Worm (Caenorhabditis elegans) whole organism, L1 larva: ENCODE measurements around the gene vit-6.

Experiments used
- C16A3.4 ChIP-seq: fragments of 150-350 bp; optimal IDR thresholded peaks from 2 replicates; lab custom pipeline; 2014; ENCODE audit warnings: missing biosample characterization, missing genetic modification characterization
- Y116A8C.19 ChIP-seq: sonication (generic microtip); optimal IDR thresholded peaks from 2 replicates; lab custom pipeline; 2016; ENCODE audit warnings: missing compliant biosample characterization, missing genetic modification characterization, borderline replicate concordance
- alr-1 ChIP-seq: fragments of 200-800 bp; sonication (Bioruptor generic); optimal IDR thresholded peaks from 2 replicates; lab custom pipeline; 2018; ENCODE audit warnings: borderline replicate concordance, mild to moderate bottlenecking, missing genetic modification characterization, missing compliant biosample characterization
- ama-1 ChIP-seq: fragments of 150-350 bp; optimal IDR thresholded peaks from 2 replicates; lab custom pipeline; 2014
- ceh-63 ChIP-seq: fragments of 200-800 bp; sonication (Bioruptor generic); optimal IDR thresholded peaks from 2 replicates; lab custom pipeline; 2018; ENCODE audit warnings: mild to moderate bottlenecking, missing genetic modification characterization, missing compliant biosample characterization
- ceh-8 ChIP-seq: fragments of 200-800 bp; sonication (Bioruptor generic); optimal IDR thresholded peaks from 2 replicates; lab custom pipeline; 2018; ENCODE audit warnings: mild to moderate bottlenecking, missing genetic modification characterization, moderate library complexity, missing compliant biosample characterization
- ceh-82 ChIP-seq, 3 experiments: fragments of 150-350 bp in 1 of 3; sonication (generic microtip) in 2 of 3; optimal IDR thresholded peaks; 2 replicates each; lab custom pipeline; 2014 to 2017; ENCODE audit warnings: missing biosample characterization in 3 of 3, missing genetic modification characterization in 3 of 3
- ces-1 ChIP-seq: fragments of 150-350 bp; optimal IDR thresholded peaks from 2 replicates; lab custom pipeline; 2014; ENCODE audit warnings: missing biosample characterization, missing genetic modification reagents, missing genetic modification characterization
- dsc-1 ChIP-seq: sonication (generic microtip); optimal IDR thresholded peaks from 2 replicates; lab custom pipeline; 2016; ENCODE audit warnings: mild to moderate bottlenecking, missing genetic modification characterization, missing compliant biosample characterization
- efl-3 ChIP-seq: fragments of 200-800 bp; sonication (Bioruptor generic); optimal IDR thresholded peaks from 2 replicates; lab custom pipeline; 2018; ENCODE audit warnings: mild to moderate bottlenecking, missing genetic modification characterization, missing compliant biosample characterization
- egl-13 ChIP-seq: sonication (generic microtip); optimal IDR thresholded peaks from 2 replicates; lab custom pipeline; 2016; ENCODE audit warnings: missing genotype, missing genetic modification reagents, missing genetic modification characterization, missing compliant biosample characterization
- egl-27 ChIP-seq, 2 experiments: fragments of 150-350 bp in 1 of 2; sonication (generic microtip); optimal IDR thresholded peaks; 3 replicates each; lab custom pipeline; 2017 to 2018; ENCODE audit warnings: missing biosample characterization in 2 of 2, missing genetic modification characterization in 2 of 2, missing genetic modification reagents in 2 of 2
- elt-2 ChIP-seq: sonication (generic microtip); optimal IDR thresholded peaks from 2 replicates; lab custom pipeline; 2016; ENCODE audit warnings: missing genetic modification characterization, mild to moderate bottlenecking, inconsistent platforms, missing compliant biosample characterization, missing genetic modification reagents
- elt-3 ChIP-seq, 6 experiments: fragments of 150-350 bp in 1 of 6; sonication (generic microtip); optimal IDR thresholded peaks; 2 replicates each; lab custom pipeline; 2017 to 2018; ENCODE audit warnings: missing biosample characterization in 6 of 6, missing genetic modification characterization in 6 of 6, inconsistent platforms in 1 of 6
- ets-5 ChIP-seq: fragments of 200-800 bp; sonication (Bioruptor generic); IDR thresholded peaks from 2 replicates; pipeline ENCODE4 v1.3.6; 2022; ENCODE audit warnings: missing genetic modification characterization, missing compliant biosample characterization
- fkh-10 ChIP-seq: sonication (generic microtip); optimal IDR thresholded peaks from 2 replicates; lab custom pipeline; 2017; ENCODE audit warnings: missing biosample characterization, missing genetic modification reagents, missing genetic modification characterization
- fkh-4 ChIP-seq: sonication (generic microtip); optimal IDR thresholded peaks from 2 replicates; lab custom pipeline; 2016; ENCODE audit warnings: missing compliant biosample characterization, missing genetic modification characterization, borderline replicate concordance
- fos-1 ChIP-seq: fragments of 150-350 bp; optimal IDR thresholded peaks from 2 replicates; lab custom pipeline; 2014; ENCODE audit warnings: missing biosample characterization, missing genetic modification characterization
- grh-1 ChIP-seq: fragments of 200-800 bp; sonication (Bioruptor generic); IDR thresholded peaks from 2 replicates; pipeline ENCODE4 v1.3.6; 2022; ENCODE audit warnings: missing genetic modification reagents, missing genetic modification characterization, missing compliant biosample characterization
- hlh-4 ChIP-seq: sonication (generic microtip); optimal IDR thresholded peaks from 2 replicates; lab custom pipeline; 2016; ENCODE audit warnings: mild to moderate bottlenecking, missing genetic modification characterization, missing compliant biosample characterization
- irx-1 ChIP-seq: sonication (generic microtip); optimal IDR thresholded peaks from 2 replicates; lab custom pipeline; 2016; ENCODE audit warnings: missing genetic modification characterization, missing compliant biosample characterization
- lin-13 ChIP-seq: fragments of 150-350 bp; optimal IDR thresholded peaks from 2 replicates; lab custom pipeline; 2014; ENCODE audit warnings: missing biosample characterization, missing genetic modification reagents, missing genetic modification characterization
- lin-14 ChIP-seq: fragments of 200-800 bp; sonication (Bioruptor generic); optimal IDR thresholded peaks from 2 replicates; lab custom pipeline; 2018; ENCODE audit warnings: mild to moderate bottlenecking, missing genetic modification characterization, moderate library complexity, missing compliant biosample characterization
- lin-15B ChIP-seq: fragments of 150-350 bp; sonication (generic microtip); optimal IDR thresholded peaks from 3 replicates; lab custom pipeline; 2014; ENCODE audit warnings: missing biosample characterization, missing genetic modification characterization
- lin-35 ChIP-seq, 2 experiments: fragments of 150-350 bp; optimal IDR thresholded peaks; 2 replicates each; lab custom pipeline; 2014; ENCODE audit warnings: missing biosample characterization in 2 of 2, missing genetic modification characterization in 2 of 2, missing genetic modification reagents in 2 of 2
- lsy-2 ChIP-seq, 2 experiments: fragments of 150-350 bp; optimal IDR thresholded peaks; 2 replicates each; lab custom pipeline; 2014; ENCODE audit warnings: missing biosample characterization in 2 of 2, missing genetic modification characterization in 2 of 2
- nhr-19 ChIP-seq: fragments of 200-800 bp; sonication (Bioruptor generic); conservative IDR thresholded peaks from 2 replicates; pipeline ENCODE4 v1.3.6; 2022; ENCODE audit warnings: missing genetic modification characterization, missing compliant biosample characterization
- nhr-28 ChIP-seq: fragments of 150-350 bp; optimal IDR thresholded peaks from 2 replicates; lab custom pipeline; 2014; ENCODE audit warnings: missing biosample characterization, missing genetic modification characterization
- nhr-47 ChIP-seq: sonication (generic microtip); optimal IDR thresholded peaks from 2 replicates; lab custom pipeline; 2016; ENCODE audit warnings: mild to moderate bottlenecking, missing genetic modification characterization, moderate library complexity, missing compliant biosample characterization
- nhr-76 ChIP-seq: sonication (generic microtip); optimal IDR thresholded peaks from 2 replicates; lab custom pipeline; 2017; ENCODE audit warnings: missing biosample characterization, missing genetic modification characterization
- nhr-85 ChIP-seq: sonication (generic microtip); peaks from one replicate; lab custom pipeline; 2016; ENCODE audit warnings: missing genetic modification characterization, inconsistent platforms, missing compliant biosample characterization
- nhr-90 ChIP-seq: sonication (generic microtip); optimal IDR thresholded peaks from 2 replicates; lab custom pipeline; 2016; ENCODE audit warnings: mild to moderate bottlenecking, missing genetic modification characterization, missing compliant biosample characterization; ENCODE audit not compliant: poor library complexity
- pax-3 ChIP-seq: fragments of 200-800 bp; sonication (Bioruptor generic); optimal IDR thresholded peaks from 2 replicates; lab custom pipeline; 2018; ENCODE audit warnings: mild to moderate bottlenecking, missing genetic modification characterization, moderate library complexity, missing compliant biosample characterization
- rnt-1 ChIP-seq: sonication (generic microtip); optimal IDR thresholded peaks from 2 replicates; lab custom pipeline; 2016; ENCODE audit warnings: mild to moderate bottlenecking, missing genetic modification characterization, moderate library complexity, missing compliant biosample characterization
- snpc-4 ChIP-seq: fragments of 150-350 bp; optimal IDR thresholded peaks from 2 replicates; lab custom pipeline; 2014; ENCODE audit warnings: missing biosample characterization, missing genetic modification characterization
- sox-4 ChIP-seq: sonication (generic microtip); optimal IDR thresholded peaks from 2 replicates; lab custom pipeline; 2016; ENCODE audit warnings: missing genetic modification characterization, missing compliant biosample characterization
- sptf-1 ChIP-seq: fragments of 150-350 bp; optimal IDR thresholded peaks from 2 replicates; lab custom pipeline; 2014; ENCODE audit warnings: missing biosample characterization, missing genetic modification characterization
- sup-37 ChIP-seq: fragments of 200-800 bp; sonication (Bioruptor generic); optimal IDR thresholded peaks from 2 replicates; lab custom pipeline; 2018; ENCODE audit warnings: mild to moderate bottlenecking, missing genetic modification characterization, missing compliant biosample characterization
- swsn-7 ChIP-seq: sonication (generic microtip); optimal IDR thresholded peaks from 2 replicates; lab custom pipeline; 2016; ENCODE audit warnings: missing genetic modification characterization, missing compliant biosample characterization
- tbx-2 ChIP-seq: sonication (generic microtip); optimal IDR thresholded peaks from 2 replicates; lab custom pipeline; 2016; ENCODE audit warnings: missing genetic modification characterization, missing compliant biosample characterization
- tlp-1 ChIP-seq: fragments of 150-350 bp; optimal IDR thresholded peaks from 2 replicates; lab custom pipeline; 2014; ENCODE audit warnings: missing biosample characterization, missing genetic modification characterization
- unc-98 ChIP-seq: fragments of 200-800 bp; sonication (Bioruptor generic); IDR thresholded peaks from 2 replicates; pipeline ENCODE4 v1.3.6; 2022; ENCODE audit warnings: missing genetic modification characterization, missing compliant biosample characterization
- zag-1 ChIP-seq: fragments of 150-350 bp; optimal IDR thresholded peaks from 2 replicates; lab custom pipeline; 2014; ENCODE audit warnings: missing biosample characterization, missing genetic modification characterization

vit-6 gene

DNA sequence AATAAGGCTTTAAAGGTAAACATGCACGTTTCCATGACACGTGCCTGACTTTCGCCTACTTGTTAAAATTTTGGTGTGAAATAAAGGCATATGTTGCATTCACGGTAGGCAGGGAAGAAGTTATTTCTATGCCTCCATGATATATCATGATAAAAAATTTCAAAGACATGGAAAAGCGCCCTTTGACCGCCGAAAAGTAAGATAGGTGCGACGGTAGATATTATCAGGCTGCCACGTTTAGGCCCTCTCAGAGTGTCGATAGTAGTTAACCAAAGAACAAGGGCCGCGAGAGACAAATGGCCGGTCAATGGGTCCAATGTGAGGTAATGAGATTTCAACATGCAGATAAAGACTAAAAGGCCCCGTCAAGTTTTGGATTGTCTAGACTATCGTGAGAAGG, 17.8 kb upstream of the vit-6 start (continued):
- TF ChIP-seq zag-1, result no peak
- no peak for TF ChIP-seq ets-5 (GFP tag; lab: Robert Waterston, UW)
- TF ChIP-seq egl-13 (tag; lab: Kevin White, UChicago), result no peak
- TF ChIP-seq, all 84 proteins: peak for 4

DNA sequence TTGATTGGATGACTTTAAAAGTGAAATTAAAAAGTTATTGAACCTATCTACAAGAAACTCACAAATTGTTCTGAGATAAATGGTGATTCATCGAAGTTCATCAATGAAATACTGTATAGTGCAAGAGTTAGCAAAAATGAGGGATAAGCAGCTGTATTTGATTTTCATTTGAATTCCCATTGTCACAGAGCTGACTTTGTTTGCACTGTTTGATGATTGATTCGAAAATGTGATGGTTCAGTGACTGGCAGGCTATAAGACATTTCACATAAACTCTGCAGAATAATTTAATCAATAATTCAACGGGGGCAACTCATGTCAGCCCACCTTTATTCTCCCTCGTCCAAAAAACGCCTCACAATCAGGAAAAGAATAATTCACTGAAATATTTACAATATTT, 17.4 kb upstream of the vit-6 start, which contains the start of gene T09A12.8:
Gene T09A12.8 (minus strand): TSS at position 101 of the 400 bp plus-strand sequence.
- TF ChIP-seq sup-37 (GFP tag; lab: Kevin White, UChicago) (no peak), ama-1 (lab: Kevin White, UChicago) (no peak), sptf-1 (tag; lab: Kevin White, UChicago) (no peak), tlp-1 (tag; lab: Kevin White, UChicago) (no peak)

DNA sequence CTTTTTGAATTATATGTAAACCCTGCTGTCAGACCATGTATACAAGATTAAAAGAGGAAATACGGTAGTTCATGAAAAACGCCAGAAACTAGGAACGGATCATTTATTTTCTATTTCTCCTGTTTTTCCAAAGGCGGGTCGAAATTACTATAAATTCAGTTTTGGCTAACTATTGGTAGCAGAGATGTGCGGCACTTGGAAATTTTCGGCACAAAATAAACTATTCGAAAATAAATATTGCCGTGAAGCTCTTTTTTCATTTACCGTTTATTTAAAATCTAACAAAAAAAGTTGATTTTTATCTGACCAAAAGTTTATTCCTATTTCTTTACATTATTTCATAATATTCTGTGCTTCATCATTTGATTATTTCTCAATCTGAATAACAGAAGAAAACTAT, 16.8 kb upstream of the vit-6 start, which contains the start of gene T09A12.1:
Gene T09A12.1 (plus strand): TSS at position 301 of the 400 bp plus-strand sequence.
- no peak for TF ChIP-seq nhr-76
- no peak for TF ChIP-seq alr-1
- no peak for TF ChIP-seq rnt-1 (tag; lab: Kevin White, UChicago)
- TF ChIP-seq sptf-1 (tag; lab: Kevin White, UChicago), result no peak
- TF ChIP-seq nhr-47, result no peak
- no peak for TF ChIP-seq unc-98 (GFP tag; lab: Robert Waterston, UW)
- TF ChIP-seq nhr-19, result no peak
- no peak for TF ChIP-seq grh-1 (GFP tag; lab: Robert Waterston, UW)
- no peak for TF ChIP-seq fkh-4
- TF ChIP-seq ces-1 (GFP tag; lab: Kevin White, UChicago), result no peak

DNA sequence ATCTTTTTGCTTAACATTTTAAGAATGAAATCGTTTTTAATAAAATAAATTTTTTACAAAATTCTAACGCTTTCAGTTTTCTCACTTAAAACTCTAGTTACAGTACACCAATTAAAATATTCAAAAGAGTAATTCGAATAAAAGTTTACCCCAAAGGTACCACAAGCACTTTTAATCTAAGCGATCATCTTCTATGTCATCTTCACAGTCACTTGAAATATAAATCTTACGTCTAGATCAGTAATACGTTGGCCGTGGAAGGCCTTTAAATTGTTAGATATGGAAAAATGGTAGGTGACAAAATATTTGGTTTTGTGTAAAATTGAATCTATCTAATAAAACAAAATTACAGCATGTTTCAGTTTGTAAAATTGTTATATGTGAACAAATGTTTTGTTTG, 13.6 kb upstream of the vit-6 start:
- peak; percentile 17 for TF ChIP-seq lin-14 (GFP tag; lab: Kevin White, UChicago)
- TF ChIP-seq efl-3 (GFP tag; lab: Kevin White, UChicago), result no peak
- TF ChIP-seq nhr-85 (tag; lab: Kevin White, UChicago), result peak; percentile 81

DNA sequence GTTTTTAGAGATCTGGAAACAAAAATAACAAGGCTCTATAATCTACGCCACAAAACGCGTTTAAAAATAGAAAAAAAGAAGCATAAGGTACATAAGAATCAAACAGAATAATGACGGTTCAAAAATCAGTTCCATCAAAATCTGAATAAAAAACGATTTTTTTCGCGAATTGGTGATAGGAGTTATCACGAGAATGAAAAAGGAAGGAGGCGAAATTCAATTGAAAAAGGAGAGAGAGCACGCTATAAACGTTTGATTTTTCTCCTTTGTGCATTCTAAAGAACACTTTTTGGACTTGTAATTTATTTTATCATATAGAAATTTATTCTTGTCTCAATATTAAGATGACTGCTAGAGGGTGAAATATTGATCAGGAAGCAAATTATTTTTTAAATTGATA, 9.6 kb upstream of the vit-6 start:
- TF ChIP-seq sox-4 (tag; lab: Kevin White, UChicago), result no peak
- TF ChIP-seq lin-35 (GFP tag; optimal IDR thresholded peaks at IDR 0.05; lab: Kevin White, UChicago), result peak in 1 of 2 experiments; percentile 0
- peak; percentile 27 for TF ChIP-seq elt-2 (tag; lab: Kevin White, UChicago)
- TF ChIP-seq, all 84 proteins: peak for 2

DNA sequence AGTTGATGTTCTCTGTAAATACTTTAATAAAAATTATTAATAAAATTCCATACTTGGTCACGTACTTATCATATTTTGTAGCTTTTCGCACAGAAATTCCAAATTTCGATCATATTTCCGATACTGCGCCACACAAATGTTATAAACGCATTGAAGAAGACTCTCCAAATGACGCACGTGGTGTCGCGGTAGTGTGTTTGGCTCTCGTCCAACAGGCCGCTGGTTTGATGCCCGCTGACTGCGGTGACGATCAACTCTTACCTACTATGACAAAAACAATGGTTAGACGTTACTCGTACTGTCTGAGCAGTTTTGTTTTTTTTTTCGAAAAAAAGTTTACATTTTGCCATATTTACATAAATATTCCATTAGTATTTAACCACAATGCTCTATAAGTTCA, 8.1 kb upstream of the vit-6 start:
- TF ChIP-seq swsn-7 (tag; lab: Kevin White, UChicago) (peak; percentile 74), hlh-4 (tag; lab: Kevin White, UChicago) (no peak), lin-13 (GFP tag; lab: Kevin White, UChicago) (peak; percentile 30), elt-3 (tag; optimal IDR thresholded peaks at IDR 0.05; lab: Kevin White, UChicago) (peak in 1 of 6 experiments; percentile 43), fkh-10 (peak; percentile 38), sup-37 (GFP tag; lab: Kevin White, UChicago) (no peak), tbx-2 (tag; lab: Kevin White, UChicago) (peak; percentile 62), ets-5 (GFP tag; lab: Robert Waterston, UW) (no peak), tlp-1 (tag; lab: Kevin White, UChicago) (no peak), ceh-82 (tag; optimal IDR thresholded peaks at IDR 0.05; lab: Kevin White, UChicago) (peak; percentile 41 to 86 (median 61)), lin-14 (GFP tag; lab: Kevin White, UChicago) (peak; percentile 60), lin-15B (tag; lab: Kevin White, UChicago) (no peak), fos-1 (no peak), dsc-1 (tag; lab: Kevin White, UChicago) (peak; percentile 68), Y116A8C.19 (tag; lab: Kevin White, UChicago) (no peak), nhr-28 (no peak), fkh-4 (no peak), ceh-63 (no peak), snpc-4 (tag; lab: Kevin White, UChicago) (peak; percentile 34), ceh-8 (GFP tag; lab: Kevin White, UChicago) (no peak), lsy-2 (tag; optimal IDR thresholded peaks at IDR 0.05; lab: Kevin White, UChicago) (peak; percentile 48 to 72), nhr-90 (tag; lab: Kevin White, UChicago) (peak; percentile 73), irx-1 (peak; percentile 61), egl-27 (tag; optimal IDR thresholded peaks at IDR 0.05; lab: Kevin White, UChicago) (no peak), C16A3.4 (peak; percentile 64), nhr-76 (no peak), pax-3 (tag; lab: Kevin White, UChicago) (no peak)
